Fruit fly (Drosophila melanogaster) whole organism, prepupa: ENCODE results near the gene Rim2.

Experiments
- CG10631 ChIP-seq: fragments of 200-800 bp; sonication (Bioruptor generic); optimal IDR thresholded peaks from 2 replicates; lab custom pipeline; 2016; ENCODE audit warnings: missing biosample characterization, missing genetic modification characterization
- CG10669 ChIP-seq: fragments of 200-800 bp; sonication (Bioruptor generic); optimal IDR thresholded peaks from 3 replicates; lab custom pipeline; 2018; ENCODE audit warnings: missing biosample characterization, mild to moderate bottlenecking, missing genetic modification characterization, moderate library complexity
- CG11294 ChIP-seq: fragments of 200-800 bp; sonication (Bioruptor generic); IDR thresholded peaks from 2 replicates; pipeline ENCODE4 v1.3.6; 2022; ENCODE audit warnings: missing biosample characterization, missing genetic modification characterization
- CG11902 ChIP-seq: fragments of 200-800 bp; sonication (Bioruptor generic); optimal IDR thresholded peaks from 3 replicates; lab custom pipeline; 2016; ENCODE audit warnings: missing biosample characterization, missing genetic modification characterization
- CG15336 ChIP-seq: fragments of 200-800 bp; sonication (Bioruptor generic); IDR thresholded peaks from 2 replicates; pipeline ENCODE4 v1.3.6; 2022; ENCODE audit warnings: missing biosample characterization, missing genetic modification characterization
- CG16779 ChIP-seq: fragments of 200-800 bp; sonication (Bioruptor generic); optimal IDR thresholded peaks from 3 replicates; lab custom pipeline; 2017; ENCODE audit warnings: missing biosample characterization, mild to moderate bottlenecking, missing genetic modification characterization
- CG3032 ChIP-seq: fragments of 200-800 bp; optimal IDR thresholded peaks from 2 replicates; lab custom pipeline; 2019; ENCODE audit warnings: missing biosample characterization, mild to moderate bottlenecking, missing genetic modification characterization, moderate library complexity
- CG31627 ChIP-seq: fragments of 200-800 bp; sonication (Bioruptor generic); optimal IDR thresholded peaks from 3 replicates; lab custom pipeline; 2016; ENCODE audit warnings: missing biosample characterization, missing genetic modification characterization
- CG32006 ChIP-seq: fragments of 200-800 bp; sonication (Bioruptor generic); optimal IDR thresholded peaks from 3 replicates; lab custom pipeline; 2017; ENCODE audit warnings: missing biosample characterization, mild to moderate bottlenecking, missing genetic modification characterization
- CG34406 ChIP-seq: fragments of 200-800 bp; sonication (Bioruptor generic); optimal IDR thresholded peaks from 3 replicates; lab custom pipeline; 2016; ENCODE audit warnings: missing biosample characterization, missing genetic modification characterization
- CG3919 ChIP-seq: fragments of 200-800 bp; sonication (Bioruptor generic); optimal IDR thresholded peaks from 3 replicates; lab custom pipeline; 2016; ENCODE audit warnings: missing biosample characterization, missing genetic modification characterization
- CG4318 ChIP-seq: fragments of 200-800 bp; sonication (Bioruptor generic); optimal IDR thresholded peaks from 3 replicates; lab custom pipeline; 2017; ENCODE audit warnings: missing biosample characterization, mild to moderate bottlenecking, missing genetic modification characterization
- CG6276 ChIP-seq: fragments of 200-800 bp; sonication (Bioruptor generic); optimal IDR thresholded peaks from 2 replicates; lab custom pipeline; 2017; ENCODE audit warnings: missing biosample characterization, mild to moderate bottlenecking, missing genetic modification characterization
- CG6808 ChIP-seq: fragments of 200-800 bp; sonication (Bioruptor generic); optimal IDR thresholded peaks from 3 replicates; lab custom pipeline; 2017; ENCODE audit warnings: missing biosample characterization, missing genetic modification characterization, mild to moderate bottlenecking, moderate library complexity, missing genetic modification reagents
- CG6854 ChIP-seq: fragments of 200-800 bp; sonication (Bioruptor generic); optimal IDR thresholded peaks from 2 replicates; lab custom pipeline; 2017; ENCODE audit warnings: missing biosample characterization, mild to moderate bottlenecking, missing genetic modification characterization
- CG7368 ChIP-seq: fragments of 200-800 bp; sonication (Bioruptor generic); optimal IDR thresholded peaks from 3 replicates; lab custom pipeline; 2016; ENCODE audit warnings: missing biosample characterization, missing genetic modification characterization
- CG8119 ChIP-seq: fragments of 200-800 bp; sonication (Bioruptor generic); IDR thresholded peaks from 3 replicates; pipeline ENCODE4 v1.3.6; 2022; ENCODE audit warnings: missing biosample characterization, missing genetic modification characterization
- CG8632 ChIP-seq: fragments of 200-800 bp; sonication (Bioruptor generic); optimal IDR thresholded peaks from 3 replicates; lab custom pipeline; 2016; ENCODE audit warnings: missing biosample characterization, missing genetic modification characterization
- Eip78C ChIP-seq: fragments of 200-800 bp; sonication (Bioruptor generic); peaks from one replicate; lab custom pipeline; 2016; ENCODE audit warnings: missing biosample characterization, missing genetic modification characterization
- Eip93F ChIP-seq: fragments of 200-800 bp; sonication (Bioruptor generic); optimal IDR thresholded peaks from 2 replicates; lab custom pipeline; 2016; ENCODE audit warnings: missing biosample characterization, mild to moderate bottlenecking, missing genetic modification characterization
- Ets21C ChIP-seq: fragments of 200-800 bp; sonication (Bioruptor generic); optimal IDR thresholded peaks from 3 replicates; lab custom pipeline; 2016; ENCODE audit warnings: missing biosample characterization, missing genetic modification characterization
- Gug ChIP-seq: fragments of 200-800 bp; sonication (Bioruptor generic); IDR thresholded peaks from 2 replicates; pipeline ENCODE4 v1.3.6; 2022; ENCODE audit warnings: missing biosample characterization, missing genetic modification characterization
- Hr39 ChIP-seq: fragments of 200-800 bp; sonication (Bioruptor generic); optimal IDR thresholded peaks from 2 replicates; lab custom pipeline; 2016; ENCODE audit warnings: missing biosample characterization, missing genetic modification characterization
- Hr4 ChIP-seq: fragments of 200-800 bp; sonication (Bioruptor generic); optimal IDR thresholded peaks from 3 replicates; lab custom pipeline; 2016; ENCODE audit warnings: missing biosample characterization, missing genetic modification characterization
- Lpt ChIP-seq: fragments of 200-800 bp; sonication (Bioruptor generic); optimal IDR thresholded peaks from 3 replicates; lab custom pipeline; 2016; ENCODE audit warnings: missing biosample characterization, missing genetic modification characterization
- Met ChIP-seq: fragments of 200-800 bp; sonication (Bioruptor generic); optimal IDR thresholded peaks from 3 replicates; lab custom pipeline; 2016; ENCODE audit warnings: missing biosample characterization, missing genetic modification characterization
- OdsH ChIP-seq: fragments of 200-800 bp; sonication (Bioruptor generic); optimal IDR thresholded peaks from 3 replicates; lab custom pipeline; 2016; ENCODE audit warnings: missing biosample characterization, missing genetic modification characterization
- Smox ChIP-seq: fragments of 200-800 bp; sonication (Bioruptor generic); optimal IDR thresholded peaks from 3 replicates; lab custom pipeline; 2016; ENCODE audit warnings: missing biosample characterization, missing genetic modification characterization
- Sox102F ChIP-seq: fragments of 200-800 bp; sonication (Bioruptor generic); optimal IDR thresholded peaks from 2 replicates; lab custom pipeline; 2016; ENCODE audit warnings: missing biosample characterization, mild to moderate bottlenecking, missing genetic modification characterization
- Sox14 ChIP-seq: fragments of 200-800 bp; sonication (Bioruptor generic); optimal IDR thresholded peaks from 3 replicates; lab custom pipeline; 2016; ENCODE audit warnings: missing biosample characterization, missing genetic modification characterization
- Sox15 ChIP-seq: fragments of 200-800 bp; sonication (Bioruptor generic); optimal IDR thresholded peaks from 3 replicates; lab custom pipeline; 2016; ENCODE audit warnings: missing biosample characterization, missing genetic modification characterization
- cyc ChIP-seq: fragments of 200-800 bp; sonication (Bioruptor generic); optimal IDR thresholded peaks from 3 replicates; lab custom pipeline; 2016; ENCODE audit warnings: missing biosample characterization, missing genetic modification characterization
- dsx ChIP-seq: fragments of 200-800 bp; optimal IDR thresholded peaks from 3 replicates; lab custom pipeline; 2019; ENCODE audit warnings: missing biosample characterization, mild to moderate bottlenecking, missing genetic modification characterization, moderate library complexity; ENCODE audit not compliant: poor library complexity, severe bottlenecking
- eg ChIP-seq: fragments of 200-800 bp; sonication (Bioruptor generic); IDR thresholded peaks from 3 replicates; pipeline ENCODE4 v1.3.6; 2022; ENCODE audit warnings: missing biosample characterization, missing genetic modification characterization
- fkh ChIP-seq: fragments of 200-800 bp; sonication (Bioruptor generic); optimal IDR thresholded peaks from 3 replicates; lab custom pipeline; 2017; ENCODE audit warnings: missing biosample characterization, mild to moderate bottlenecking, missing genetic modification characterization, moderate library complexity
- lz ChIP-seq: fragments of 200-800 bp; sonication (Bioruptor generic); optimal IDR thresholded peaks from 3 replicates; lab custom pipeline; 2016; ENCODE audit warnings: missing biosample characterization, missing genetic modification characterization
- spab ChIP-seq: fragments of 200-800 bp; sonication (Bioruptor generic); optimal IDR thresholded peaks from 2 replicates; lab custom pipeline; 2017; ENCODE audit warnings: missing biosample characterization, mild to moderate bottlenecking, missing genetic modification characterization, missing genetic modification reagents
- ss ChIP-seq, 2 experiments: fragments of 200-800 bp; sonication (Bioruptor generic); optimal IDR thresholded peaks; 2 replicates in 1 of 2; 3 replicates in 1 of 2; lab custom pipeline; 2017 to 2018; ENCODE audit warnings: mild to moderate bottlenecking in 2 of 2, missing biosample characterization in 2 of 2, missing genetic modification characterization in 2 of 2, moderate library complexity in 1 of 2
- svp ChIP-seq: fragments of 200-800 bp; sonication (Bioruptor generic); peaks from one replicate; lab custom pipeline; 2016; ENCODE audit warnings: missing biosample characterization, missing genetic modification characterization
- vri ChIP-seq: fragments of 200-800 bp; sonication (Bioruptor generic); optimal IDR thresholded peaks from 3 replicates; lab custom pipeline; 2016; ENCODE audit warnings: missing biosample characterization, mild to moderate bottlenecking, missing genetic modification characterization

Rim2 gene

dm6 chr2L:1723937-1724591, at the start of gene Rim2:
Gene Rim2 (minus strand): TSS chr2L:1724388.
- no peak for TF ChIP-seq CG4318 (GFP tag; lab: Kevin White, UChicago)
- TF ChIP-seq Gug (GFP tag; lab: Robert Waterston, UW) = no peak
- no peak for TF ChIP-seq cyc (GFP tag; lab: Kevin White, UChicago)
- no peak for TF ChIP-seq ss (GFP tag; optimal IDR thresholded peaks at IDR 0.05; lab: Kevin White, UChicago)
- no peak for TF ChIP-seq Ets21C
- no peak for TF ChIP-seq CG6854
- peak; percentile 32 for TF ChIP-seq lz
- TF ChIP-seq CG3032 (tag; lab: Kevin White, UChicago) = no peak
- TF ChIP-seq Sox15 (GFP tag; lab: Kevin White, UChicago) = no peak
- TF ChIP-seq svp (GFP tag; lab: Kevin White, UChicago) = peak; percentile 76
- no peak for TF ChIP-seq OdsH (GFP tag; lab: Kevin White, UChicago)
- TF ChIP-seq CG16779 (tag; lab: Kevin White, UChicago) = peak; percentile 24
- TF ChIP-seq CG6276 (GFP tag; lab: Kevin White, UChicago) = no peak
- no peak for TF ChIP-seq Met (GFP tag; lab: Kevin White, UChicago)
- TF ChIP-seq CG10669 = no peak
- TF ChIP-seq dsx (GFP tag; lab: Kevin White, UChicago) = peak; percentile 26
- peak; percentile 46 for TF ChIP-seq Eip78C (GFP tag; lab: Kevin White, UChicago)
- no peak for TF ChIP-seq Sox102F (GFP tag; lab: Kevin White, UChicago)
- TF ChIP-seq vri = peak; percentile 76
- TF ChIP-seq Hr39 = no peak
- no peak for TF ChIP-seq CG8119 (GFP tag; lab: Robert Waterston, UW)
- TF ChIP-seq Smox = no peak
- TF ChIP-seq Lpt (GFP tag; lab: Kevin White, UChicago) = no peak
- TF ChIP-seq eg (GFP tag; lab: Robert Waterston, UW) = no peak
- TF ChIP-seq Sox14 (GFP tag; lab: Kevin White, UChicago) = peak; percentile 25
- TF ChIP-seq CG3919 (GFP tag; lab: Kevin White, UChicago) = no peak
- no peak for TF ChIP-seq fkh (GFP tag; lab: Kevin White, UChicago)
- TF ChIP-seq Hr4 = no peak

DNA sequence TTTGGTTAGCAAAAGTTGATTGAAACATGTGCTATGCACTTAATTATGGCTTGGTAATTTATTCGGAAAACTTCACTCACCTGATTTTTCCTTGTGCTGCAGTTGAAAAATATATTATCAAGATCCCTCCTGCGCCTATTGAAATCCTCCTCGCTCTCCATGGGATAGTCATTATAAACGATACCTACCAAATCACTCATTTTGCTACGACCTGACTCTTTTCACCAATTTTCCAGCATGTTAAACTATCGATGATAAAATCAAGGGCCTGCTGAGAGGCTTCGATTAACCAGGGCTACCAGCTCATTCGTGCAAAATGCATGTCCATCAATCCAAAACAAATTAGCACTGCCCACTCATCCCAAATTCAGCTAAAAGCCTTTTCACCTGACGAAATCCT, 34.7 kb upstream of the Rim2 start, which contains the start of gene CG17650:
CG17650 (minus strand) TSS at position 241 of the 400 bp plus-strand sequence.
- TF ChIP-seq CG34406 (GFP tag; lab: Kevin White, UChicago) = no peak
- no peak for TF ChIP-seq spab (GFP tag; lab: Kevin White, UChicago)

DNA sequence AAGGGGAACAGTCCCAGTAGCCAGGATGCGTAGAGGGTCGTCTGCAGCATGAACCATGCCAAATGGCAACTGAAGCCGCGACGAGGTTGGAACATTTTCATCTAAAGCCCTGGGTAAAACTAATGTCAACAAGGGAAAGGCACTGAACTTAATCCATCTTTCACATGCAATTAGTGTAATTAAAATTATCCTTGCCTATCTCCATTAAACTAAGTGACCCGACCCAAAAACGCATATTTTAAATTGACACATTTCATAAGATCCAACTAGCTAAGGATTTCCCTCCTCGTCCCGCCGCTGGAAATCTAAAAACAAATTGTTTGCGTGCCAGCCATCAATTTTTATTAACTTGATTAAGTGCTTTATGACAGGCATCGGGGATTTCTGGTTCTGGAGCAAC, 32.2 kb upstream of the Rim2 start, which contains the start of gene Gr22f:
Gr22f (minus strand) TSS at position 101 of the 400 bp plus-strand sequence.
- no peak for TF ChIP-seq CG7368 (GFP tag; lab: Kevin White, UChicago)
- no peak for TF ChIP-seq CG6808 (GFP tag; lab: Kevin White, UChicago)

DNA sequence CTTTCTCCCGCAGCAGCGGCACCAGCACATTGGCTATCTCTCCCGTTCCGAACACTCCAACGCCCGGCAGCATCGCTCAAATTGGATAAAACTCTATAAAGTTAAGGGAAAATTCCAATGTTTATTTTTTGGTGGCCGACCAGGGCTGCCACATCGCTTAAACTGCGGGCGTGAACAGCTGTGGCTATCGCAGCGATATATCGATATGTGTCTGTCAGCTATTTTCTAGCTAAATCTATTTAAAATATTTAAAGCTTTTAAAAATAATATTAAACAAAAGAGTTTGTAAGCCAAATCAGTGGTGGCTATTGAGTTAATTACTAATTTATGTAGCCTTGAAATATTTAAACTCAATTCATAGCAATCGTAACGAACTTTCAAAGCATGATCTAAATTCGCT, 27.8 kb upstream of the Rim2 start, which contains the start of the genes CG17712 and CG17648:
CG17712 (minus strand) TSS at position 170 of the 400 bp plus-strand sequence.
CG17648 (plus strand) TSS at position 356 of the 400 bp plus-strand sequence.
- TF ChIP-seq dsx (GFP tag; lab: Kevin White, UChicago) = no peak
- TF ChIP-seq CG32006 = no peak
- peak; percentile 89 for TF ChIP-seq fkh (GFP tag; lab: Kevin White, UChicago)
- TF ChIP-seq spab (GFP tag; lab: Kevin White, UChicago) = no peak

DNA sequence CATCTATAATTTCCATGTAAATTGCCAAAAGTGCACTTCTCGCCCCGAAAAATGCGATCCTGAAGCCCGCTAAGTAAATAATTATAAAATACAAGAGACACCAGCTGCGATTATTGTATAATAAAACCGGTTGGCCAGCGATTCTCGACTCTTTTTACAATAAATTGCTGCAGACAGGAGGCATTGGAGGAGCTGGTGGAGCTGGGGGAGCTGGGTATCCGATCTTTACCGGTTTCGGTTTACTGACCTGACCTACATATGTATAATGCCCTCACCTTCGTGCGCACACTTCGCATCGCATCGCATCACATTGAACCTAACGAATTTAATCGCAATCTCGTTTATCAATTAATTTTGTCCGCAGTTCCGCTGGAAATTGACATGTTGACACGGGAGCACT, 24.2 kb upstream of the Rim2 start:
- TF ChIP-seq Hr39 (no peak), lz (no peak), CG11294 (GFP tag; lab: Robert Waterston, UW) (no peak), CG8119 (GFP tag; lab: Robert Waterston, UW) (no peak), Hr4 (no peak), ss (GFP tag; optimal IDR thresholded peaks at IDR 0.05; lab: Kevin White, UChicago) (no peak), Gug (GFP tag; lab: Robert Waterston, UW) (no peak), CG11902 (no peak), Ets21C (no peak), CG6276 (GFP tag; lab: Kevin White, UChicago) (no peak), CG31627 (no peak), OdsH (GFP tag; lab: Kevin White, UChicago) (no peak), CG3032 (tag; lab: Kevin White, UChicago) (no peak), dsx (GFP tag; lab: Kevin White, UChicago) (no peak), CG16779 (tag; lab: Kevin White, UChicago) (no peak), CG15336 (GFP tag; lab: Robert Waterston, UW) (no peak), CG10631 (GFP tag; lab: Kevin White, UChicago) (no peak), CG10669 (no peak), CG8632 (no peak), Eip93F (GFP tag; lab: Kevin White, UChicago) (no peak), CG6854 (no peak), CG3919 (GFP tag; lab: Kevin White, UChicago) (no peak), Sox102F (GFP tag; lab: Kevin White, UChicago) (peak; percentile 9), svp (GFP tag; lab: Kevin White, UChicago) (peak; percentile 69), spab (GFP tag; lab: Kevin White, UChicago) (no peak), CG6808 (GFP tag; lab: Kevin White, UChicago) (no peak)
